Comparison of ENCODE assay signal across 3 worm cellular contexts in the genomic region with DNA sequence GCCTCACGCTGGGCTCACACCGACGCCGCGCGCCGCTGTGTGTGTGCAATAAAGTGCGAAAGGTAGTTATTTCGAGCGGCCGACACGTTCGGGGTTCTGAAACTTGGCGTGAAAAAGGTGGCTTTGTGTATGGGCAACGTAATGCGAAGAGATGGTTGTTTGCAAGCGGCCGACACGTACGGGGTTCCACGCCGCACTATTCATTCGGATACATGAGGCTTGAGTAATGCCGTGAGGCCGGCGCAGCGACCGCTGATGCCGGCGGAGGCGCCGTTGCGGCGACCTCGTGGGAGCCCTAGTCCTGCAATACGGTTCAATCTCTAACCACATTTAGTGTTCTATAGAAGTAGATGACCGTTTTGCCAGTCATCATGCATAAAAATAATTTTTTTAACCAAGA.
A peak's percentile ranks its signal among the peaks of the same experiment; 100 is the strongest.
TF ChIP-seq lines count a peak whose summit lies in the region.

No protein-coding gene starts in this region.

TF ChIP-seq in whole organism, L4 larva, 104 proteins besides CTCF, POLR2A, EP300 and RAD21:
- TF ChIP-seq set-16 (GFP tag; IDR thresholded peaks at IDR 0.05; lab: Robert Waterston, UW), result peak; percentile 70
- no peak for TF ChIP-seq fos-1 (tag; optimal IDR thresholded peaks at IDR 0.05; lab: Kevin White, UChicago)
- no peak for TF ChIP-seq Y48G9A.11 (GFP tag; IDR thresholded peaks at IDR 0.05; lab: Robert Waterston, UW)
- TF ChIP-seq nhr-77 (tag; optimal IDR thresholded peaks at IDR 0.05; lab: Kevin White, UChicago), result no peak
- TF ChIP-seq aha-1 (tag; lab: Kevin White, UChicago), result peak; percentile 11

TF ChIP-seq in whole organism, late embryonic, 69 proteins besides CTCF, POLR2A, EP300 and RAD21:
- no peak for TF ChIP-seq pag-3 (tag; optimal IDR thresholded peaks at IDR 0.05; lab: Kevin White, UChicago; ENCODE audit: borderline replicate concordance)
- peak; percentile 33 for TF ChIP-seq elt-4 (tag; optimal IDR thresholded peaks at IDR 0.05; lab: Kevin White, UChicago)

TF ChIP-seq in whole organism, young adult, 124 proteins besides CTCF, POLR2A, EP300 and RAD21:
- no peak for TF ChIP-seq F23B12.7 (tag; optimal IDR thresholded peaks at IDR 0.05; lab: Kevin White, UChicago; ENCODE audit: insufficient read depth)
- TF ChIP-seq Y95B8A.8 (GFP tag; IDR thresholded peaks at IDR 0.05; lab: Robert Waterston, UW), result no peak
- no peak for TF ChIP-seq dpff-1 (tag; optimal IDR thresholded peaks at IDR 0.05; lab: Kevin White, UChicago)
- no peak for TF ChIP-seq athp-1 (tag; optimal IDR thresholded peaks at IDR 0.05; lab: Kevin White, UChicago)
- TF ChIP-seq madf-8 (GFP tag; conservative IDR thresholded peaks at IDR 0.05; lab: Robert Waterston, UW), result no peak
- peak; percentile 83 for TF ChIP-seq zfh-2 (GFP tag; conservative IDR thresholded peaks at IDR 0.05; lab: Robert Waterston, UW)
- no peak for TF ChIP-seq rec-8 (tag; optimal IDR thresholded peaks at IDR 0.05; lab: Kevin White, UChicago)
- TF ChIP-seq lin-26 (GFP tag; IDR thresholded peaks at IDR 0.05; lab: Robert Waterston, UW), result no peak
- no peak for TF ChIP-seq repo-1 (tag; optimal IDR thresholded peaks at IDR 0.05; lab: Kevin White, UChicago)
- TF ChIP-seq D2030.7 (GFP tag; IDR thresholded peaks at IDR 0.05; lab: Robert Waterston, UW), result 0 out of 2 replicates have a peak, but pooled peaks have one; percentile 20
- TF ChIP-seq snpc-3.4 (tag; optimal IDR thresholded peaks at IDR 0.05; lab: Kevin White, UChicago), result no peak
- no peak for TF ChIP-seq snpc-4 (GFP tag; optimal IDR thresholded peaks at IDR 0.05; lab: Kevin White, UChicago)
- peak in 2 of 4 experiments; percentile 7 to 36 for TF ChIP-seq snpc-4 (tag; optimal IDR thresholded peaks at IDR 0.05; lab: Kevin White, UChicago)
- no peak for TF ChIP-seq Y56A3A.18 (GFP tag; IDR thresholded peaks at IDR 0.05; lab: Robert Waterston, UW)
- TF ChIP-seq madf-3 (GFP tag; IDR thresholded peaks at IDR 0.05; lab: Robert Waterston, UW), result no peak
